Fruit fly (Drosophila melanogaster) whole organism, prepupa: ENCODE results near the gene CG7227.
A peak's percentile ranks its signal among the peaks of the same experiment; 100 is the strongest.

ENCODE experiments used
- CG10631 ChIP-seq: fragments of 200-800 bp; sonication (Bioruptor generic); optimal IDR thresholded peaks from 2 replicates; lab custom pipeline; 2016; ENCODE audit warnings: missing biosample characterization, missing genetic modification characterization
- CG11762 ChIP-seq: fragments of 200-800 bp; sonication (Bioruptor generic); optimal IDR thresholded peaks from 3 replicates; lab custom pipeline; 2016; ENCODE audit warnings: missing biosample characterization, missing genetic modification characterization; ENCODE audit not compliant: insufficient read depth
- CG1621 ChIP-seq: fragments of 200-800 bp; sonication (Bioruptor generic); optimal IDR thresholded peaks from 3 replicates; lab custom pipeline; 2018; ENCODE audit warnings: missing biosample characterization, mild to moderate bottlenecking, missing genetic modification characterization
- CG3032 ChIP-seq: fragments of 200-800 bp; optimal IDR thresholded peaks from 2 replicates; lab custom pipeline; 2019; ENCODE audit warnings: missing biosample characterization, mild to moderate bottlenecking, missing genetic modification characterization, moderate library complexity
- CG31627 ChIP-seq: fragments of 200-800 bp; sonication (Bioruptor generic); optimal IDR thresholded peaks from 3 replicates; lab custom pipeline; 2016; ENCODE audit warnings: missing biosample characterization, missing genetic modification characterization
- CG32006 ChIP-seq: fragments of 200-800 bp; sonication (Bioruptor generic); optimal IDR thresholded peaks from 3 replicates; lab custom pipeline; 2017; ENCODE audit warnings: missing biosample characterization, mild to moderate bottlenecking, missing genetic modification characterization
- CG34406 ChIP-seq: fragments of 200-800 bp; sonication (Bioruptor generic); optimal IDR thresholded peaks from 3 replicates; lab custom pipeline; 2016; ENCODE audit warnings: missing biosample characterization, missing genetic modification characterization
- CG3919 ChIP-seq: fragments of 200-800 bp; sonication (Bioruptor generic); optimal IDR thresholded peaks from 3 replicates; lab custom pipeline; 2016; ENCODE audit warnings: missing biosample characterization, missing genetic modification characterization
- CG4318 ChIP-seq: fragments of 200-800 bp; sonication (Bioruptor generic); optimal IDR thresholded peaks from 3 replicates; lab custom pipeline; 2017; ENCODE audit warnings: missing biosample characterization, mild to moderate bottlenecking, missing genetic modification characterization
- CG6276 ChIP-seq: fragments of 200-800 bp; sonication (Bioruptor generic); optimal IDR thresholded peaks from 2 replicates; lab custom pipeline; 2017; ENCODE audit warnings: missing biosample characterization, mild to moderate bottlenecking, missing genetic modification characterization
- CG6808 ChIP-seq: fragments of 200-800 bp; sonication (Bioruptor generic); optimal IDR thresholded peaks from 3 replicates; lab custom pipeline; 2017; ENCODE audit warnings: missing biosample characterization, missing genetic modification characterization, mild to moderate bottlenecking, moderate library complexity, missing genetic modification reagents
- CG6854 ChIP-seq: fragments of 200-800 bp; sonication (Bioruptor generic); optimal IDR thresholded peaks from 2 replicates; lab custom pipeline; 2017; ENCODE audit warnings: missing biosample characterization, mild to moderate bottlenecking, missing genetic modification characterization
- CG8119 ChIP-seq: fragments of 200-800 bp; sonication (Bioruptor generic); IDR thresholded peaks from 3 replicates; pipeline ENCODE4 v1.3.6; 2022; ENCODE audit warnings: missing biosample characterization, missing genetic modification characterization
- CG8632 ChIP-seq: fragments of 200-800 bp; sonication (Bioruptor generic); optimal IDR thresholded peaks from 3 replicates; lab custom pipeline; 2016; ENCODE audit warnings: missing biosample characterization, missing genetic modification characterization
- CG9139 ChIP-seq: fragments of 200-800 bp; sonication (Bioruptor generic); optimal IDR thresholded peaks from 3 replicates; lab custom pipeline; 2017; ENCODE audit warnings: missing biosample characterization, mild to moderate bottlenecking, missing genetic modification characterization
- Eip78C ChIP-seq: fragments of 200-800 bp; sonication (Bioruptor generic); peaks from one replicate; lab custom pipeline; 2016; ENCODE audit warnings: missing biosample characterization, missing genetic modification characterization
- Gug ChIP-seq: fragments of 200-800 bp; sonication (Bioruptor generic); IDR thresholded peaks from 2 replicates; pipeline ENCODE4 v1.3.6; 2022; ENCODE audit warnings: missing biosample characterization, missing genetic modification characterization
- Hr38 ChIP-seq: sonication (Bioruptor generic); optimal IDR thresholded peaks from 2 replicates; lab custom pipeline; 2016; ENCODE audit warnings: missing biosample characterization, missing genetic modification characterization
- Hr4 ChIP-seq: fragments of 200-800 bp; sonication (Bioruptor generic); optimal IDR thresholded peaks from 3 replicates; lab custom pipeline; 2016; ENCODE audit warnings: missing biosample characterization, missing genetic modification characterization
- Lpt ChIP-seq: fragments of 200-800 bp; sonication (Bioruptor generic); optimal IDR thresholded peaks from 3 replicates; lab custom pipeline; 2016; ENCODE audit warnings: missing biosample characterization, missing genetic modification characterization
- Met ChIP-seq: fragments of 200-800 bp; sonication (Bioruptor generic); optimal IDR thresholded peaks from 3 replicates; lab custom pipeline; 2016; ENCODE audit warnings: missing biosample characterization, missing genetic modification characterization
- OdsH ChIP-seq: fragments of 200-800 bp; sonication (Bioruptor generic); optimal IDR thresholded peaks from 3 replicates; lab custom pipeline; 2016; ENCODE audit warnings: missing biosample characterization, missing genetic modification characterization
- Sox14 ChIP-seq: fragments of 200-800 bp; sonication (Bioruptor generic); optimal IDR thresholded peaks from 3 replicates; lab custom pipeline; 2016; ENCODE audit warnings: missing biosample characterization, missing genetic modification characterization
- Sox15 ChIP-seq: fragments of 200-800 bp; sonication (Bioruptor generic); optimal IDR thresholded peaks from 3 replicates; lab custom pipeline; 2016; ENCODE audit warnings: missing biosample characterization, missing genetic modification characterization
- achi ChIP-seq: fragments of 200-800 bp; sonication (Bioruptor generic); optimal IDR thresholded peaks from 3 replicates; lab custom pipeline; 2016; ENCODE audit warnings: missing biosample characterization, missing genetic modification characterization
- acj6 ChIP-seq: fragments of 200-800 bp; sonication (Bioruptor generic); optimal IDR thresholded peaks from 3 replicates; lab custom pipeline; 2016; ENCODE audit warnings: missing biosample characterization, missing genetic modification characterization
- dac ChIP-seq: fragments of 200-800 bp; sonication (Bioruptor generic); optimal IDR thresholded peaks from 2 replicates; lab custom pipeline; 2017; ENCODE audit warnings: missing biosample characterization, mild to moderate bottlenecking, missing genetic modification characterization
- esn ChIP-seq: fragments of 200-800 bp; sonication (Bioruptor generic); optimal IDR thresholded peaks from 2 replicates; lab custom pipeline; 2016; ENCODE audit warnings: missing biosample characterization, mild to moderate bottlenecking, missing genetic modification characterization, moderate library complexity
- fd85E ChIP-seq: fragments of 200-800 bp; sonication (Bioruptor generic); optimal IDR thresholded peaks from 3 replicates; lab custom pipeline; 2016; ENCODE audit warnings: missing biosample characterization, missing genetic modification characterization
- fkh ChIP-seq: fragments of 200-800 bp; sonication (Bioruptor generic); optimal IDR thresholded peaks from 3 replicates; lab custom pipeline; 2017; ENCODE audit warnings: missing biosample characterization, mild to moderate bottlenecking, missing genetic modification characterization, moderate library complexity
- net ChIP-seq: fragments of 200-800 bp; sonication (Bioruptor generic); optimal IDR thresholded peaks from 3 replicates; lab custom pipeline; 2016; ENCODE audit warnings: missing biosample characterization, missing genetic modification characterization
- salr ChIP-seq, 2 experiments: fragments of 200-800 bp; sonication (Bioruptor generic); optimal IDR thresholded peaks; 3 replicates each; lab custom pipeline; 2016 to 2018; ENCODE audit warnings: missing biosample characterization in 2 of 2, missing genetic modification characterization in 2 of 2, mild to moderate bottlenecking in 1 of 2
- spab ChIP-seq: fragments of 200-800 bp; sonication (Bioruptor generic); optimal IDR thresholded peaks from 2 replicates; lab custom pipeline; 2017; ENCODE audit warnings: missing biosample characterization, mild to moderate bottlenecking, missing genetic modification characterization, missing genetic modification reagents
- ss ChIP-seq, 2 experiments: fragments of 200-800 bp; sonication (Bioruptor generic); optimal IDR thresholded peaks; 2 replicates in 1 of 2; 3 replicates in 1 of 2; lab custom pipeline; 2017 to 2018; ENCODE audit warnings: mild to moderate bottlenecking in 2 of 2, missing biosample characterization in 2 of 2, missing genetic modification characterization in 2 of 2, moderate library complexity in 1 of 2
- topi ChIP-seq: fragments of 200-800 bp; sonication (Bioruptor generic); optimal IDR thresholded peaks from 3 replicates; lab custom pipeline; 2016; ENCODE audit warnings: missing biosample characterization, missing genetic modification characterization
- vri ChIP-seq: fragments of 200-800 bp; sonication (Bioruptor generic); optimal IDR thresholded peaks from 3 replicates; lab custom pipeline; 2016; ENCODE audit warnings: missing biosample characterization, mild to moderate bottlenecking, missing genetic modification characterization

CG7227 gene

DNA sequence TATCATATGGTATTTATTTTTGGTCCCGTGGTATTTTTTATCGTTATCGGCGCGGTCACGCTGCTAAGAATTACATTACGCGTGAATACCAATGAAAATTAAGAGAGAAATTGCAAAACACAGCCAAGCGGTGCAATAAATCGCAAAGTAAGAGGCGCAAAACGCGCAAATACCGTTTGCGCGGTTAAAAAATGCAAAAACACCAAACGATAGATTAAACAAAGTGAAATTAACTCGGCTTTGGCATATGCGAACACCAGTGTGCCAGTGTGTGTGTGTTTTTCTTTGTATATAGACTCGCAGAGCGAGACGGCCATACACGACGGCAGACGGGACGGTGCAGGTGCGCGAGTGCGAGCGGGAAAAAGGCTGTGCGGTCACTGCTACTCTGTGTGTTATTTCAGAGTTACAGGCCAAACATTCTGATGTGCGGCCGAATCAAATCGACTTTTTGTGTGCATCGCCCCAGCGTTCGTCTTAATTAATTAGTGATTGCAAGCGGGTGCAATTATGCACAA, 32.8 kb upstream of the CG7227 start, which contains the start of gene Cka (continued):
- peak; percentile 39 for TF ChIP-seq CG1621
- TF ChIP-seq Lpt (GFP tag; lab: Kevin White, UChicago) = no peak
- peak; percentile 35 for TF ChIP-seq vri (GFP tag; lab: Kevin White, UChicago)
- peak; percentile 14 for TF ChIP-seq CG34406 (GFP tag; lab: Kevin White, UChicago)
- TF ChIP-seq CG9139 (GFP tag; lab: Kevin White, UChicago) = peak; percentile 27
- no peak for TF ChIP-seq achi (GFP tag; lab: Kevin White, UChicago)
- no peak for TF ChIP-seq CG10631
- TF ChIP-seq salr (GFP tag; optimal IDR thresholded peaks at IDR 0.05; lab: Kevin White, UChicago) = no peak
- TF ChIP-seq CG3032 (tag; lab: Kevin White, UChicago) = no peak
- no peak for TF ChIP-seq CG4318
- no peak for TF ChIP-seq CG6276 (GFP tag; lab: Kevin White, UChicago)
- TF ChIP-seq CG8119 (GFP tag; lab: Robert Waterston, UW) = peak; percentile 19; the same call in 1 of the 3 replicates
- no peak for TF ChIP-seq CG6854 (GFP tag; lab: Kevin White, UChicago)
- TF ChIP-seq Sox14 = peak; percentile 76

DNA sequence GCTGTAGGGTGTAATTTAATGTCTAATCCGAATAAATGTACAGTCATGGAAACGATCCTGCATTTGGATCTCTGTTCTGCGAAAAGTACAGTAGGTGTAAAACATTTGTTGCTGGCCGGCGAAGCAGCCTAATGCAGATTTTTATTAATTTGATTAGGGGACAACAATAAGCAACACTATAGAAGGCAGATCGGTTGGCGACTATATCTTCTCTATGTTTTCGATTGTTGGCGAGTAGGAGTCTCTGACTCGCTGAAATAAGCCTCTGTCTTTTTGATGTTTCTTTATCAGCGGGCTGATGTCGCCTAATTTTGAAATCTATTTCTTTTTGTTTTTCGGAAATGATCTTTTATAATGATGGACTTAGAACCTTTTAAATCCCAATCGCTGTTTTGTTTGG, 32.2 kb upstream of the CG7227 start:
- TF ChIP-seq Hr4 (GFP tag; lab: Kevin White, UChicago) (peak; percentile 25), Hr38 (GFP tag; lab: Kevin White, UChicago) (no peak)

DNA sequence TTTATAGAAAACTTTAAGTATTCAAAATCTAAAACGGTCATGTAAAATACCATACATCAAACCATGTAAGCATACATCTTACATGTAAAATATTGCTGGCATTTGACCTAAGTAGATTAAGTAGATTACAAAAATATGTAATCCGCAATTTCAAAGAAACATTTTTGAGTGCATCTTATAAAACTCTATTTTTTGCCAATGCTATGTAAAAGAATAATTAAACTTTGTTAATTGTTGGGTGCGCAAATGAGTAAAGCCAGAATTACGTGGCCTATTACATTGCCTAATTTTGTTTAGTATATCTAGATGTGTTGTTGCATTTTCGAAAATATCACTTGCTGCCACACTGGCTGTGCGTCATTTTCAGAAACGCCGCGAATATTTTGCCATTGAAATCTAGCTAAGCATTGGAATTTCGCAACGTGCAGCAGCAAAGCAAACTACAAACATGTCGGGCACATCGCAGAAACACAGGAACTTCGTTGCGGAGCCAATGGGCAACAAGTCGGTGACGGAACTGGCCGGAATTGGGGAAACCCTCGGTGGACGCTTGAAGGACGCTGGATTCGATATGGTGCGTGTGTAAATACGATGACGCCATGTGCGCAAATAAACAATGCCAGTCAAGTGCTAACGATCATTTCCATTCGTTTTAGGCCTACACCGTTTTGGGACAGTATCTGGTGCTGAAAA, 31.4 kb upstream of the CG7227 start, which contains the start of gene baf:
Gene baf, plus strand, starts transcription at position 303 of the 693 bp plus-strand sequence.
- TF ChIP-seq fkh (GFP tag; lab: Kevin White, UChicago) (peak; percentile 89), Hr4 (GFP tag; lab: Kevin White, UChicago) (no peak), fd85E (GFP tag; lab: Kevin White, UChicago) (no peak), CG31627 (no peak), ss (GFP tag; optimal IDR thresholded peaks at IDR 0.05; lab: Kevin White, UChicago) (peak; percentile 36 to 38), achi (GFP tag; lab: Kevin White, UChicago) (peak; percentile 58), CG6854 (GFP tag; lab: Kevin White, UChicago) (peak; percentile 45), Eip78C (peak; percentile 71), CG3032 (tag; lab: Kevin White, UChicago) (peak; percentile 7), CG6808 (GFP tag; lab: Kevin White, UChicago) (no peak), CG11762 (GFP tag; lab: Kevin White, UChicago) (no peak)

DNA sequence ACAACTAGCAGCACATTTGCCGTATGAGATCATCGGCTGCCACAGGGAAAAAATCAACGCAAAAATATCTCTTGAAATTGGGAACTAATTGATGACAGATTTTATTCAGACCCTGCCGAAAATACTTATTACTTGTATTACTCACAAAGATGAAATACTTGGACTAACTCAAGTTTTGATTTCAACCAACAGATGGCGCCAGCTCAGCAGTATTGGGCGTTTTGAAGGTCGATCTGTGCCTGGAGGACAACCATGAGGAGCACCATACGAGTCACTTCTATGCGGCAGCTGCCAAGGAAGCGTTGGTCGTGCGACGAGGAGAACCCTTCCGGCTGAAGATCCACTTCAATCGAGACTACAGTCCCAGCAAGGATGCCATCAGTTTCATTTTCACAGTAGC, 26.4 kb upstream of the CG7227 start:
- TF ChIP-seq CG3919 (GFP tag; lab: Kevin White, UChicago) (no peak), esn (GFP tag; lab: Kevin White, UChicago) (no peak), CG1621 (no peak), Gug (GFP tag; lab: Robert Waterston, UW) (no peak), spab (GFP tag; lab: Kevin White, UChicago) (no peak), CG8632 (GFP tag; lab: Kevin White, UChicago) (no peak), CG32006 (no peak), fd85E (GFP tag; lab: Kevin White, UChicago) (no peak), vri (GFP tag; lab: Kevin White, UChicago) (no peak), net (no peak), Met (GFP tag; lab: Kevin White, UChicago) (no peak), OdsH (GFP tag; lab: Kevin White, UChicago) (no peak), Hr4 (GFP tag; lab: Kevin White, UChicago) (no peak), CG34406 (GFP tag; lab: Kevin White, UChicago) (no peak), CG9139 (GFP tag; lab: Kevin White, UChicago) (no peak), topi (no peak), acj6 (GFP tag; lab: Kevin White, UChicago) (no peak), ss (GFP tag; optimal IDR thresholded peaks at IDR 0.05; lab: Kevin White, UChicago) (no peak), dac (GFP tag; lab: Kevin White, UChicago) (no peak), Sox15 (GFP tag; lab: Kevin White, UChicago) (no peak)
